Worm (Caenorhabditis elegans): ENCODE results near the gene srbc-14.

DNA sequence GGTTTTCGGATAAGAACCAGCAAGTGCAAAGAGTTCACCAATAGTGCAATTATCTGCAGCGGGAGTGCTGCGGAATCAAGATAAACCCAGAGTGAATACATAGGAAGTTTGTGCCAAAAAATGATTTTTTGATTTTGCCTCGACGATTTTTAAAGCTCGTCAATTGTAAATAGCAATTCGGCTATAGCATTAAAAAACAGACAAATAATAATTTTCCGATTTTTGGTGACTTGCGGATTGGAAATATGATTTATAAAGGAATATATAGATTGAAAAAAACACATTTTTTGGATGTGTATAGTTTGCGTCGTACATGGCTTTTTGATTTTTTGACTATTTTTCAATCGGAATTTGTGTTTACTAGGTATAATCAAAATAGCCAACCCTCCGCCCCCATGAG is 8.3 kb upstream of the srbc-14 start, which contains the start of gene srw-20:
- no peak for TF ChIP-seq cog-1 (tag; optimal IDR thresholded peaks at IDR 0.05)
- TF ChIP-seq tab-1 (GFP tag; IDR thresholded peaks at IDR 0.05), result no peak
- no peak for TF ChIP-seq klf-2 (GFP tag; conservative IDR thresholded peaks at IDR 0.05)
- TF ChIP-seq flt-1 (GFP tag; IDR thresholded peaks at IDR 0.05), result no peak
- TF ChIP-seq ztf-29 (GFP tag; IDR thresholded peaks at IDR 0.05), result no peak
- no peak for TF ChIP-seq ref-1 (GFP tag; conservative IDR thresholded peaks at IDR 0.05)
- TF ChIP-seq ztf-23 (GFP tag; IDR thresholded peaks at IDR 0.05), result no peak
